Fruit fly (Drosophila melanogaster) whole organism, prepupa: Measurements from ENCODE around the gene CG11550.
A peak's percentile ranks its signal among the peaks of the same experiment; 100 is the strongest.

ENCODE experiments used
- CG1621 ChIP-seq: fragments of 200-800 bp; sonication (Bioruptor generic); optimal IDR thresholded peaks from 3 replicates; lab custom pipeline; 2018; ENCODE audit warnings: missing biosample characterization, mild to moderate bottlenecking, missing genetic modification characterization
- CG3032 ChIP-seq: fragments of 200-800 bp; optimal IDR thresholded peaks from 2 replicates; lab custom pipeline; 2019; ENCODE audit warnings: missing biosample characterization, mild to moderate bottlenecking, missing genetic modification characterization, moderate library complexity
- CG34406 ChIP-seq: fragments of 200-800 bp; sonication (Bioruptor generic); optimal IDR thresholded peaks from 3 replicates; lab custom pipeline; 2016; ENCODE audit warnings: missing biosample characterization, missing genetic modification characterization
- CG3919 ChIP-seq: fragments of 200-800 bp; sonication (Bioruptor generic); optimal IDR thresholded peaks from 3 replicates; lab custom pipeline; 2016; ENCODE audit warnings: missing biosample characterization, missing genetic modification characterization
- CG7368 ChIP-seq: fragments of 200-800 bp; sonication (Bioruptor generic); optimal IDR thresholded peaks from 3 replicates; lab custom pipeline; 2016; ENCODE audit warnings: missing biosample characterization, missing genetic modification characterization
- CG8319 ChIP-seq: fragments of 200-800 bp; sonication (Bioruptor generic); optimal IDR thresholded peaks from 3 replicates; lab custom pipeline; 2016; ENCODE audit warnings: missing biosample characterization, missing genetic modification characterization
- Eip78C ChIP-seq: fragments of 200-800 bp; sonication (Bioruptor generic); peaks from one replicate; lab custom pipeline; 2016; ENCODE audit warnings: missing biosample characterization, missing genetic modification characterization
- Ets21C ChIP-seq: fragments of 200-800 bp; sonication (Bioruptor generic); optimal IDR thresholded peaks from 3 replicates; lab custom pipeline; 2016; ENCODE audit warnings: missing biosample characterization, missing genetic modification characterization
- Lpt ChIP-seq: fragments of 200-800 bp; sonication (Bioruptor generic); optimal IDR thresholded peaks from 3 replicates; lab custom pipeline; 2016; ENCODE audit warnings: missing biosample characterization, missing genetic modification characterization
- Met ChIP-seq: fragments of 200-800 bp; sonication (Bioruptor generic); optimal IDR thresholded peaks from 3 replicates; lab custom pipeline; 2016; ENCODE audit warnings: missing biosample characterization, missing genetic modification characterization
- Smox ChIP-seq: fragments of 200-800 bp; sonication (Bioruptor generic); optimal IDR thresholded peaks from 3 replicates; lab custom pipeline; 2016; ENCODE audit warnings: missing biosample characterization, missing genetic modification characterization
- Sox14 ChIP-seq: fragments of 200-800 bp; sonication (Bioruptor generic); optimal IDR thresholded peaks from 3 replicates; lab custom pipeline; 2016; ENCODE audit warnings: missing biosample characterization, missing genetic modification characterization
- dsx ChIP-seq: fragments of 200-800 bp; optimal IDR thresholded peaks from 3 replicates; lab custom pipeline; 2019; ENCODE audit warnings: missing biosample characterization, mild to moderate bottlenecking, missing genetic modification characterization, moderate library complexity; ENCODE audit not compliant: poor library complexity, severe bottlenecking
- svp ChIP-seq: fragments of 200-800 bp; sonication (Bioruptor generic); peaks from one replicate; lab custom pipeline; 2016; ENCODE audit warnings: missing biosample characterization, missing genetic modification characterization

DNA sequence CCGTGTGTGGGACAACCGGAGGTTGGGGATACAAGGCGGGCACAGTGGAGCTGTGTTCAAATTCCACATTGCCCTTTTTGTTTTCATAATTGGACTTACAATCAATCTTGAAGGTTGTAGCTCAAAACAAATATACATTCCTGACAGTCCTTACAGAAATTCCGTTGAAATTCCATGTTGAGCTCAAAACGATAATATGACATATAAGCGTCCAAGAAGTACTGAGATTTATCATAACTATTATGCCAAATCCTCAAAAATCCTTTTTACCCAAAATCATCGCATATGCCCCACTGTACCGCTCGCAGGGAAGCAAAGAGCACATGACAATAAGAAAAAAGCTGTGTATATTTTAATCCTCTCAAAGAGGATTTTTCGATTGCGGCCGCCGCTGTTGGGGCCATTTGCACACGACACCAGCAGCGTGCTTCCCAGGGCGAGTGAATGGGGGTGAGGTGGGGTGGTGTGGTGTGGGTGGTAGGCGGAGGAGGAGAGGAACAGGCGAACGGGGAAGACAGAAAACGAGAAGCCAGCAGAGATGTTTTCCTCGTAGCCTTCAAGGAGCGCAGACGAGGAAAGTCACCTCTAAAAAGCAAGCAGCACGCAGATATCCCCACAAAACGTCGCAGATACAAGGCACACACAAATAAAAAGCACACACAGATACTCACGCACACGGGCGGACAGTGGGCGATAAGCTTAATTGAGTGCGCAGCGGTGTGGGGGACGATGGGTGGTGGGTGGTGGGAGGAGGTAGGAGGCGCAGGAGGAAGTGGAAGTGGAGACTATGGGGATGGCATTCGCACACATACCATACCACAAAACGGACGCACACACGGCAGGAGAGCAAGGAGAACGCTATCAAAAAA is 37.9 kb upstream of the CG11550 start:
- TF ChIP-seq CG1621 (tag; lab: Kevin White, UChicago) (peak; percentile 79), CG8319 (GFP tag; lab: Kevin White, UChicago) (peak; percentile 63), Met (GFP tag; lab: Kevin White, UChicago) (peak; percentile 89), CG34406 (GFP tag; lab: Kevin White, UChicago) (peak; percentile 76), CG3919 (GFP tag; lab: Kevin White, UChicago) (peak; percentile 80), Lpt (GFP tag; lab: Kevin White, UChicago) (peak; percentile 64), Eip78C (GFP tag; lab: Kevin White, UChicago) (peak; percentile 95), CG7368 (GFP tag; lab: Kevin White, UChicago) (peak; percentile 69), Ets21C (GFP tag; lab: Kevin White, UChicago) (peak; percentile 84), CG3032 (tag; lab: Kevin White, UChicago) (peak; percentile 84), svp (GFP tag; lab: Kevin White, UChicago) (peak; percentile 91), Smox (GFP tag; lab: Kevin White, UChicago) (peak; percentile 85), Sox14 (GFP tag; lab: Kevin White, UChicago) (peak; percentile 90), dsx (peak; percentile 76)
